Fruit fly (Drosophila melanogaster) whole organism, prepupa: ENCODE data around the gene CG17264.

Experiments used
- Sox102F ChIP-seq: fragments of 200-800 bp; sonication (Bioruptor generic); optimal IDR thresholded peaks from 2 replicates; lab custom pipeline; 2016; ENCODE audit warnings: missing biosample characterization, mild to moderate bottlenecking, missing genetic modification characterization
- salr ChIP-seq, 2 experiments: fragments of 200-800 bp; sonication (Bioruptor generic); optimal IDR thresholded peaks; 3 replicates each; lab custom pipeline; 2016 to 2018; ENCODE audit warnings: missing biosample characterization in 2 of 2, missing genetic modification characterization in 2 of 2, mild to moderate bottlenecking in 1 of 2

DNA sequence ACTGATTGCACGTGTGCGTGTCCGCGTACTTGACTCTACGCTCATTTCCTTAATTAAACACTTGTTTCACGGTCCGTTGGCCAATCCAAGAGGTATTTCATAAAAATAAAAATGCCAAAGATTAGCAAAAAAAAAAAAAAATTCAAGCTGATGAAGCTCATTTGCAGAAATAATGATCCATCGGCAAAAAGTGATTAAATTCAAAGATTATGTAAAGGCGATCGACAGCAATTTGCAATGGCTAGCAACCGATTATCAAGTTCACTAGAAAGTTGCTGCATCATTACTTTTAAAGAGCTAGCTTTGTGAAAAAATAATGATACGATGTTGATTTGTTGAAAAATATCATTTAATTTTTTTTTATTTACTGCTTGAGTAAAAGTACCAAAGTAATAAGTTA is 8.9 kb upstream of the CG17264 start:
- no peak for TF ChIP-seq Sox102F (GFP tag; lab: Kevin White, UChicago)
- TF ChIP-seq salr (GFP tag; optimal IDR thresholded peaks at IDR 0.05; lab: Kevin White, UChicago): no peak
